Fruit fly (Drosophila melanogaster) whole organism, embryonic: ENCODE results near the gene waw.

Source experiments
- Aef1 ChIP-seq: fragments of 200-800 bp; sonication (Bioruptor generic); IDR thresholded peaks from 3 replicates; pipeline ENCODE4 v1.3.6; 2022; ENCODE audit warnings: missing biosample characterization, missing genetic modification characterization
- CG10147 ChIP-seq: fragments of 200-800 bp; sonication (Bioruptor generic); optimal IDR thresholded peaks from 2 replicates; lab custom pipeline; 2019; ENCODE audit warnings: missing biosample characterization, mild to moderate bottlenecking, missing genetic modification characterization, moderate library complexity
- CG11504 ChIP-seq: fragments of 200-800 bp; sonication (Bioruptor generic); optimal IDR thresholded peaks from 3 replicates; lab custom pipeline; 2019; ENCODE audit warnings: missing biosample characterization, mild to moderate bottlenecking, missing genetic modification characterization, moderate library complexity
- CG13123 ChIP-seq: fragments of 200-800 bp; sonication (Bioruptor generic); optimal IDR thresholded peaks from 2 replicates; lab custom pipeline; 2016; ENCODE audit warnings: missing biosample characterization, missing genetic modification characterization
- CG13624 ChIP-seq: fragments of 200-800 bp; sonication (Bioruptor generic); optimal IDR thresholded peaks from 2 replicates; lab custom pipeline; 2016; ENCODE audit warnings: missing biosample characterization, missing genetic modification characterization
- CG13775 ChIP-seq: fragments of 200-800 bp; sonication (Bioruptor generic); optimal IDR thresholded peaks from 3 replicates; lab custom pipeline; 2017; ENCODE audit warnings: missing biosample characterization, mild to moderate bottlenecking, missing genetic modification characterization
- CG15479 ChIP-seq: fragments of 200-800 bp; sonication (Bioruptor generic); optimal IDR thresholded peaks from 3 replicates; lab custom pipeline; 2019; ENCODE audit warnings: missing biosample characterization, mild to moderate bottlenecking, missing genetic modification characterization, moderate library complexity
- CG16779 ChIP-seq: fragments of 200-800 bp; sonication (Bioruptor generic); IDR thresholded peaks from 2 replicates; pipeline ENCODE4 v1.3.6; 2022; ENCODE audit warnings: missing biosample characterization, missing genetic modification characterization
- CG17385 ChIP-seq: fragments of 200-800 bp; sonication (Bioruptor generic); optimal IDR thresholded peaks from 3 replicates; lab custom pipeline; 2018; ENCODE audit warnings: missing biosample characterization, mild to moderate bottlenecking, missing genetic modification characterization
- CG18262 ChIP-seq: fragments of 200-800 bp; optimal IDR thresholded peaks from 3 replicates; lab custom pipeline; 2019; ENCODE audit warnings: missing biosample characterization, mild to moderate bottlenecking, missing genetic modification characterization, moderate library complexity
- CG3281 ChIP-seq: fragments of 200-800 bp; sonication (Bioruptor generic); optimal IDR thresholded peaks from 3 replicates; lab custom pipeline; 2017; ENCODE audit warnings: missing biosample characterization, mild to moderate bottlenecking, missing genetic modification characterization
- CG3726 ChIP-seq: fragments of 200-800 bp; sonication (Bioruptor generic); IDR thresholded peaks from 3 replicates; pipeline ENCODE4, ENCODE4 v1.3.6; 2022; ENCODE audit warnings: missing biosample characterization, missing genetic modification characterization
- CG4404 ChIP-seq: fragments of 200-800 bp; sonication (Bioruptor generic); IDR thresholded peaks from 2 replicates; pipeline ENCODE4 v1.3.6; 2022; ENCODE audit warnings: missing biosample characterization, missing genetic modification characterization
- CG6175 ChIP-seq: fragments of 200-800 bp; sonication (Bioruptor generic); IDR thresholded peaks from 3 replicates; pipeline ENCODE4 v1.3.6; 2022; ENCODE audit warnings: missing biosample characterization, missing genetic modification characterization
- CG6689 ChIP-seq: fragments of 200-800 bp; sonication (Bioruptor generic); IDR thresholded peaks from 2 replicates; pipeline ENCODE4 v1.3.6; 2022; ENCODE audit warnings: missing biosample characterization, missing genetic modification characterization
- CG9797 ChIP-seq: fragments of 200-800 bp; sonication (Bioruptor generic); optimal IDR thresholded peaks from 3 replicates; lab custom pipeline; 2018; ENCODE audit warnings: missing biosample characterization, mild to moderate bottlenecking, missing genetic modification characterization
- Dbx ChIP-seq: fragments of 200-800 bp; sonication (Bioruptor generic); IDR thresholded peaks from 3 replicates; pipeline ENCODE4 v1.3.6; 2022; ENCODE audit warnings: missing biosample characterization, missing genetic modification characterization
- Gug ChIP-seq: fragments of 200-800 bp; sonication (Bioruptor generic); IDR thresholded peaks from 4 replicates; pipeline ENCODE4 v1.3.6; 2022; ENCODE audit warnings: missing biosample characterization, missing genetic modification characterization
- HLH3B ChIP-seq: fragments of 200-800 bp; sonication (Bioruptor generic); IDR thresholded peaks from 2 replicates; pipeline ENCODE4 v1.3.6; 2022; ENCODE audit warnings: missing biosample characterization, missing genetic modification characterization
- Hmx ChIP-seq: fragments of 200-800 bp; sonication (Bioruptor generic); optimal IDR thresholded peaks from 2 replicates; lab custom pipeline; 2016; ENCODE audit warnings: missing biosample characterization, missing genetic modification characterization
- Mes4 ChIP-seq: fragments of 200-800 bp; sonication (Bioruptor generic); optimal IDR thresholded peaks from 2 replicates; lab custom pipeline; 2016; ENCODE audit warnings: missing biosample characterization, missing genetic modification characterization
- NC2α ChIP-seq: fragments of 200-800 bp; sonication (Bioruptor generic); optimal IDR thresholded peaks from 2 replicates; lab custom pipeline; 2016; ENCODE audit warnings: missing biosample characterization, missing genetic modification characterization
- NC2β ChIP-seq: fragments of 200-800 bp; sonication (Bioruptor generic); optimal IDR thresholded peaks from 2 replicates; lab custom pipeline; 2016; ENCODE audit warnings: missing biosample characterization, missing genetic modification characterization
- Neu2 ChIP-seq: fragments of 200-800 bp; sonication (Bioruptor generic); optimal IDR thresholded peaks from 3 replicates; lab custom pipeline; 2016; ENCODE audit warnings: missing biosample characterization, missing genetic modification characterization, borderline replicate concordance
- Nf-YC ChIP-seq: fragments of 200-800 bp; optimal IDR thresholded peaks from 3 replicates; lab custom pipeline; 2019; ENCODE audit warnings: missing biosample characterization, mild to moderate bottlenecking, missing genetic modification characterization, moderate library complexity
- Rfx ChIP-seq: fragments of 200-800 bp; sonication (Bioruptor generic); IDR thresholded peaks from 2 replicates; pipeline ENCODE4 v1.3.6; 2022; ENCODE audit warnings: missing biosample characterization, missing genetic modification characterization
- Side ChIP-seq: fragments of 200-800 bp; sonication (Bioruptor generic); optimal IDR thresholded peaks from 2 replicates; lab custom pipeline; 2016; ENCODE audit warnings: missing biosample characterization, missing genetic modification characterization
- Six4 ChIP-seq: fragments of 200-800 bp; sonication (Bioruptor generic); optimal IDR thresholded peaks from 2 replicates; lab custom pipeline; 2016; ENCODE audit warnings: missing biosample characterization, missing genetic modification characterization
- ab ChIP-seq: fragments of 200-800 bp; sonication (Bioruptor generic); optimal IDR thresholded peaks from 2 replicates; lab custom pipeline; 2016; ENCODE audit warnings: missing biosample characterization, missing genetic modification characterization
- caup ChIP-seq: fragments of 200-800 bp; sonication (Bioruptor generic); optimal IDR thresholded peaks from 3 replicates; lab custom pipeline; 2017; ENCODE audit warnings: missing biosample characterization, mild to moderate bottlenecking, missing genetic modification characterization, moderate library complexity; ENCODE audit not compliant: severe bottlenecking
- ci ChIP-seq: fragments of 200-800 bp; sonication (Bioruptor generic); IDR thresholded peaks from 3 replicates; pipeline ENCODE4 v1.3.6; 2022; ENCODE audit warnings: missing biosample characterization, missing genetic modification characterization
- crc ChIP-seq: fragments of 200-800 bp; sonication (Bioruptor generic); optimal IDR thresholded peaks from 2 replicates; lab custom pipeline; 2016; ENCODE audit warnings: missing biosample characterization, missing genetic modification characterization
- crp ChIP-seq, 2 experiments: fragments of 200-800 bp; sonication (Bioruptor generic); optimal IDR thresholded peaks; 2 replicates in 1 of 2; 3 replicates in 1 of 2; lab custom pipeline; 2017; ENCODE audit warnings: missing biosample characterization in 2 of 2, missing genetic modification characterization in 2 of 2, mild to moderate bottlenecking in 1 of 2, moderate library complexity in 1 of 2
- da ChIP-seq: fragments of 200-800 bp; sonication (Bioruptor generic); optimal IDR thresholded peaks from 2 replicates; lab custom pipeline; 2016; ENCODE audit warnings: missing biosample characterization, missing genetic modification characterization
- emc ChIP-seq: fragments of 200-800 bp; sonication (Bioruptor generic); optimal IDR thresholded peaks from 2 replicates; lab custom pipeline; 2016; ENCODE audit warnings: missing biosample characterization, missing genetic modification characterization
- eve ChIP-seq, 2 experiments: fragments of >200 bp; optimal IDR thresholded peaks; 2 replicates each; lab custom pipeline; 2017; ENCODE audit warnings: missing biosample characterization in 2 of 2, missing genetic modification characterization in 2 of 2
- fd64A ChIP-seq: fragments of 200-800 bp; sonication (Bioruptor generic); optimal IDR thresholded peaks from 3 replicates; lab custom pipeline; 2018; ENCODE audit warnings: missing biosample characterization, mild to moderate bottlenecking, missing genetic modification characterization
- gce ChIP-seq: fragments of 200-800 bp; sonication (Bioruptor generic); IDR thresholded peaks from 3 replicates; pipeline ENCODE4 v1.3.6; 2022; ENCODE audit warnings: missing biosample characterization, missing genetic modification characterization
- ham ChIP-seq: fragments of 200-800 bp; sonication (Bioruptor generic); IDR thresholded peaks from 2 replicates; pipeline ENCODE4 v1.3.6; 2022; ENCODE audit warnings: missing biosample characterization, missing genetic modification characterization
- hbn ChIP-seq: fragments of 200-800 bp; sonication (Bioruptor generic); IDR thresholded peaks from 2 replicates; pipeline ENCODE4 v1.3.6; 2022; ENCODE audit warnings: missing biosample characterization, missing genetic modification characterization; ENCODE audit not compliant: partially characterized antibody
- hth ChIP-seq: fragments of >200 bp; optimal IDR thresholded peaks from 2 replicates; lab custom pipeline; 2017; ENCODE audit warnings: inconsistent platforms
- ind ChIP-seq: fragments of 200-800 bp; sonication (Bioruptor generic); optimal IDR thresholded peaks from 3 replicates; lab custom pipeline; 2016; ENCODE audit warnings: missing biosample characterization, missing genetic modification characterization
- knrl ChIP-seq: fragments of 200-800 bp; sonication (Bioruptor generic); IDR thresholded peaks from 3 replicates; pipeline ENCODE4 v1.3.6; 2022; ENCODE audit warnings: missing biosample characterization, missing genetic modification characterization; ENCODE audit not compliant: partially characterized antibody
- lbe ChIP-seq: fragments of 200-800 bp; sonication (Bioruptor generic); optimal IDR thresholded peaks from 2 replicates; lab custom pipeline; 2016; ENCODE audit warnings: missing biosample characterization, mild to moderate bottlenecking, missing genetic modification characterization
- lmd ChIP-seq: fragments of 200-800 bp; sonication (Bioruptor generic); IDR thresholded peaks from 2 replicates; pipeline ENCODE4 v1.3.6; 2022; ENCODE audit warnings: missing biosample characterization, missing genetic modification characterization
- nmo ChIP-seq: fragments of 200-800 bp; sonication (Bioruptor generic); optimal IDR thresholded peaks from 2 replicates; lab custom pipeline; 2018; ENCODE audit warnings: missing biosample characterization, mild to moderate bottlenecking, missing genetic modification characterization, moderate library complexity
- pho ChIP-seq: fragments of 200-800 bp; sonication (Bioruptor generic); optimal IDR thresholded peaks from 2 replicates; lab custom pipeline; 2016; ENCODE audit warnings: missing biosample characterization, missing genetic modification characterization
- pum ChIP-seq: fragments of 200-800 bp; sonication (Bioruptor generic); optimal IDR thresholded peaks from 2 replicates; lab custom pipeline; 2016; ENCODE audit warnings: missing biosample characterization, missing genetic modification characterization
- sug ChIP-seq: fragments of 200-800 bp; optimal IDR thresholded peaks from 2 replicates; lab custom pipeline; 2019; ENCODE audit warnings: missing biosample characterization, mild to moderate bottlenecking, missing genetic modification characterization, moderate library complexity
- twi ChIP-seq: fragments of 200-800 bp; optimal IDR thresholded peaks from 2 replicates; lab custom pipeline; 2019; ENCODE audit warnings: missing biosample characterization, mild to moderate bottlenecking, missing genetic modification characterization, moderate library complexity
- tx ChIP-seq: fragments of 200-800 bp; sonication (Bioruptor generic); optimal IDR thresholded peaks from 2 replicates; lab custom pipeline; 2016; ENCODE audit warnings: missing biosample characterization, missing genetic modification characterization

Gene waw

dm6 chrX:21339476-21339931 lies 23.3 kb upstream of the waw start, which contains the start of the genes tty and fliI (continued):
- TF ChIP-seq Aef1 (GFP tag; lab: Robert Waterston, UW), result peak; percentile 91
- peak; percentile 86 for TF ChIP-seq pum
- TF ChIP-seq gce (GFP tag; lab: Robert Waterston, UW), result peak; percentile 80
- TF ChIP-seq eve (GFP tag; optimal IDR thresholded peaks at IDR 0.05; lab: Kevin White, UChicago), result no peak
- peak; percentile 53; the same call in 1 of the 2 replicates for TF ChIP-seq CG16779 (GFP tag; lab: Robert Waterston, UW)
- TF ChIP-seq Six4, result peak; percentile 39
- TF ChIP-seq lbe (GFP tag; lab: Kevin White, UChicago), result peak; percentile 67
- TF ChIP-seq twi, result peak; percentile 41
- TF ChIP-seq CG18262 (tag; lab: Kevin White, UChicago), result peak; percentile 70
- TF ChIP-seq crc (GFP tag; lab: Kevin White, UChicago), result peak; percentile 78
- TF ChIP-seq CG6175 (GFP tag; lab: Robert Waterston, UW), result peak; percentile 73
- no peak for TF ChIP-seq Neu2 (GFP tag; lab: Kevin White, UChicago)
- peak; percentile 90 for TF ChIP-seq CG9797 (GFP tag; lab: Kevin White, UChicago)
- TF ChIP-seq Rfx (GFP tag; lab: Robert Waterston, UW), result peak; percentile 94
- peak; percentile 90 for TF ChIP-seq CG17385 (GFP tag; lab: Kevin White, UChicago)
- peak; percentile 85 for TF ChIP-seq ind (GFP tag; lab: Kevin White, UChicago)
- TF ChIP-seq crp (GFP tag; optimal IDR thresholded peaks at IDR 0.05; lab: Kevin White, UChicago), result peak in 1 of 2 experiments; percentile 56
- peak; percentile 79 for TF ChIP-seq CG13624 (GFP tag; lab: Kevin White, UChicago)
- TF ChIP-seq CG3726 (GFP tag; lab: Robert Waterston, UW), result peak; percentile 84; the same call in 2 of the 3 replicates
- TF ChIP-seq nmo, result peak; percentile 87
- TF ChIP-seq NC2α (GFP tag; lab: Kevin White, UChicago), result peak; percentile 67
- no peak for TF ChIP-seq CG11504 (tag; lab: Kevin White, UChicago)
- peak; percentile 90 for TF ChIP-seq lmd (GFP tag; lab: Robert Waterston, UW)
- TF ChIP-seq Hmx (GFP tag; lab: Kevin White, UChicago), result no peak
- peak; percentile 55 for TF ChIP-seq sug (tag; lab: Kevin White, UChicago)
- peak; percentile 81 for TF ChIP-seq pho (GFP tag; lab: Kevin White, UChicago)
- peak; percentile 87 for TF ChIP-seq tx (GFP tag; lab: Kevin White, UChicago)
- no peak for TF ChIP-seq hth (lab: Kevin White, UChicago)
- peak; percentile 24 for TF ChIP-seq ab
- TF ChIP-seq CG3281, result peak; percentile 74
- TF ChIP-seq CG6689 (GFP tag; lab: Robert Waterston, UW), result peak; percentile 90
- TF ChIP-seq caup (GFP tag; lab: Kevin White, UChicago), result peak; percentile 79
- peak; percentile 83 for TF ChIP-seq CG4404 (GFP tag; lab: Robert Waterston, UW)
- TF ChIP-seq Side (GFP tag; lab: Kevin White, UChicago), result peak; percentile 77
- TF ChIP-seq Mes4 (GFP tag; lab: Kevin White, UChicago), result peak; percentile 74
- TF ChIP-seq CG13123 (GFP tag; lab: Kevin White, UChicago), result peak; percentile 60
- TF ChIP-seq Nf-YC, result peak; percentile 22
- peak; percentile 67; the same call in 1 of the 2 replicates for TF ChIP-seq ham
- peak; percentile 84 for TF ChIP-seq CG13775
- peak; percentile 74 for TF ChIP-seq NC2β (GFP tag; lab: Kevin White, UChicago)
- TF ChIP-seq Gug (GFP tag; lab: Robert Waterston, UW), result peak; percentile 93
- TF ChIP-seq CG15479, result no peak
- TF ChIP-seq hbn (GFP tag; lab: Robert Waterston, UW), result 0 out of 2 replicates have a peak, but pooled peaks have one; percentile 17
- TF ChIP-seq CG10147, result peak; percentile 61
- TF ChIP-seq da (GFP tag; lab: Kevin White, UChicago), result peak; percentile 18
- peak; percentile 37; the same call in 1 of the 3 replicates for TF ChIP-seq knrl
- TF ChIP-seq emc (GFP tag; lab: Kevin White, UChicago), result peak; percentile 71
- peak; percentile 86 for TF ChIP-seq HLH3B (GFP tag; lab: Robert Waterston, UW)
- TF ChIP-seq Dbx (GFP tag; lab: Robert Waterston, UW), result peak; percentile 85
- peak; percentile 28 for TF ChIP-seq fd64A (GFP tag; lab: Kevin White, UChicago)
- peak; percentile 95 for TF ChIP-seq ci
